Fruit fly (Drosophila melanogaster) whole organism, prepupa: ENCODE data around the gene SdhD.

ENCODE experiments used
- Blimp-1 ChIP-seq: fragments of 200-800 bp; sonication (Bioruptor generic); optimal IDR thresholded peaks from 3 replicates; lab custom pipeline; 2017; ENCODE audit warnings: missing biosample characterization, missing genetic modification characterization, mild to moderate bottlenecking, moderate library complexity, missing genetic modification reagents
- CG10669 ChIP-seq: fragments of 200-800 bp; sonication (Bioruptor generic); optimal IDR thresholded peaks from 3 replicates; lab custom pipeline; 2018; ENCODE audit warnings: missing biosample characterization, mild to moderate bottlenecking, missing genetic modification characterization, moderate library complexity
- CG11294 ChIP-seq: fragments of 200-800 bp; sonication (Bioruptor generic); IDR thresholded peaks from 2 replicates; pipeline ENCODE4 v1.3.6; 2022; ENCODE audit warnings: missing biosample characterization, missing genetic modification characterization
- CG15336 ChIP-seq: fragments of 200-800 bp; sonication (Bioruptor generic); IDR thresholded peaks from 2 replicates; pipeline ENCODE4 v1.3.6; 2022; ENCODE audit warnings: missing biosample characterization, missing genetic modification characterization
- CG16779 ChIP-seq: fragments of 200-800 bp; sonication (Bioruptor generic); optimal IDR thresholded peaks from 3 replicates; lab custom pipeline; 2017; ENCODE audit warnings: missing biosample characterization, mild to moderate bottlenecking, missing genetic modification characterization
- CG31627 ChIP-seq: fragments of 200-800 bp; sonication (Bioruptor generic); optimal IDR thresholded peaks from 3 replicates; lab custom pipeline; 2016; ENCODE audit warnings: missing biosample characterization, missing genetic modification characterization
- CG32006 ChIP-seq: fragments of 200-800 bp; sonication (Bioruptor generic); optimal IDR thresholded peaks from 3 replicates; lab custom pipeline; 2017; ENCODE audit warnings: missing biosample characterization, mild to moderate bottlenecking, missing genetic modification characterization
- CG3919 ChIP-seq: fragments of 200-800 bp; sonication (Bioruptor generic); optimal IDR thresholded peaks from 3 replicates; lab custom pipeline; 2016; ENCODE audit warnings: missing biosample characterization, missing genetic modification characterization
- CG4318 ChIP-seq: fragments of 200-800 bp; sonication (Bioruptor generic); optimal IDR thresholded peaks from 3 replicates; lab custom pipeline; 2017; ENCODE audit warnings: missing biosample characterization, mild to moderate bottlenecking, missing genetic modification characterization
- CG6163 ChIP-seq: fragments of 200-800 bp; sonication (Bioruptor generic); IDR thresholded peaks from 3 replicates; pipeline ENCODE4 v1.3.6; 2022; ENCODE audit warnings: missing biosample characterization, missing genetic modification characterization
- CG6276 ChIP-seq: fragments of 200-800 bp; sonication (Bioruptor generic); optimal IDR thresholded peaks from 2 replicates; lab custom pipeline; 2017; ENCODE audit warnings: missing biosample characterization, mild to moderate bottlenecking, missing genetic modification characterization
- CG6792 ChIP-seq: fragments of 200-800 bp; sonication (Bioruptor generic); optimal IDR thresholded peaks from 3 replicates; lab custom pipeline; 2016; ENCODE audit warnings: missing biosample characterization, missing genetic modification characterization
- CG6808 ChIP-seq: fragments of 200-800 bp; sonication (Bioruptor generic); optimal IDR thresholded peaks from 3 replicates; lab custom pipeline; 2017; ENCODE audit warnings: missing biosample characterization, missing genetic modification characterization, mild to moderate bottlenecking, moderate library complexity, missing genetic modification reagents
- CG7368 ChIP-seq: fragments of 200-800 bp; sonication (Bioruptor generic); optimal IDR thresholded peaks from 3 replicates; lab custom pipeline; 2016; ENCODE audit warnings: missing biosample characterization, missing genetic modification characterization
- CG8119 ChIP-seq: fragments of 200-800 bp; sonication (Bioruptor generic); IDR thresholded peaks from 3 replicates; pipeline ENCODE4 v1.3.6; 2022; ENCODE audit warnings: missing biosample characterization, missing genetic modification characterization
- CG8632 ChIP-seq: fragments of 200-800 bp; sonication (Bioruptor generic); optimal IDR thresholded peaks from 3 replicates; lab custom pipeline; 2016; ENCODE audit warnings: missing biosample characterization, missing genetic modification characterization
- CG9139 ChIP-seq: fragments of 200-800 bp; sonication (Bioruptor generic); optimal IDR thresholded peaks from 3 replicates; lab custom pipeline; 2017; ENCODE audit warnings: missing biosample characterization, mild to moderate bottlenecking, missing genetic modification characterization
- Eip75B ChIP-seq: fragments of 200-800 bp; sonication (Bioruptor generic); optimal IDR thresholded peaks from 3 replicates; lab custom pipeline; 2016; ENCODE audit warnings: missing biosample characterization, missing genetic modification characterization
- Eip78C ChIP-seq: fragments of 200-800 bp; sonication (Bioruptor generic); peaks from one replicate; lab custom pipeline; 2016; ENCODE audit warnings: missing biosample characterization, missing genetic modification characterization
- Eip93F ChIP-seq: fragments of 200-800 bp; sonication (Bioruptor generic); optimal IDR thresholded peaks from 2 replicates; lab custom pipeline; 2016; ENCODE audit warnings: missing biosample characterization, mild to moderate bottlenecking, missing genetic modification characterization
- Ets21C ChIP-seq: fragments of 200-800 bp; sonication (Bioruptor generic); optimal IDR thresholded peaks from 3 replicates; lab custom pipeline; 2016; ENCODE audit warnings: missing biosample characterization, missing genetic modification characterization
- Ets96B ChIP-seq: fragments of 200-800 bp; optimal IDR thresholded peaks from 2 replicates; lab custom pipeline; 2019; ENCODE audit warnings: missing biosample characterization, mild to moderate bottlenecking, missing genetic modification characterization, moderate library complexity
- Gug ChIP-seq: fragments of 200-800 bp; sonication (Bioruptor generic); IDR thresholded peaks from 2 replicates; pipeline ENCODE4 v1.3.6; 2022; ENCODE audit warnings: missing biosample characterization, missing genetic modification characterization
- Hr38 ChIP-seq: sonication (Bioruptor generic); optimal IDR thresholded peaks from 2 replicates; lab custom pipeline; 2016; ENCODE audit warnings: missing biosample characterization, missing genetic modification characterization
- Lpt ChIP-seq: fragments of 200-800 bp; sonication (Bioruptor generic); optimal IDR thresholded peaks from 3 replicates; lab custom pipeline; 2016; ENCODE audit warnings: missing biosample characterization, missing genetic modification characterization
- OdsH ChIP-seq: fragments of 200-800 bp; sonication (Bioruptor generic); optimal IDR thresholded peaks from 3 replicates; lab custom pipeline; 2016; ENCODE audit warnings: missing biosample characterization, missing genetic modification characterization
- Smox ChIP-seq: fragments of 200-800 bp; sonication (Bioruptor generic); optimal IDR thresholded peaks from 3 replicates; lab custom pipeline; 2016; ENCODE audit warnings: missing biosample characterization, missing genetic modification characterization
- Sox102F ChIP-seq: fragments of 200-800 bp; sonication (Bioruptor generic); optimal IDR thresholded peaks from 2 replicates; lab custom pipeline; 2016; ENCODE audit warnings: missing biosample characterization, mild to moderate bottlenecking, missing genetic modification characterization
- achi ChIP-seq: fragments of 200-800 bp; sonication (Bioruptor generic); optimal IDR thresholded peaks from 3 replicates; lab custom pipeline; 2016; ENCODE audit warnings: missing biosample characterization, missing genetic modification characterization
- acj6 ChIP-seq: fragments of 200-800 bp; sonication (Bioruptor generic); optimal IDR thresholded peaks from 3 replicates; lab custom pipeline; 2016; ENCODE audit warnings: missing biosample characterization, missing genetic modification characterization
- cyc ChIP-seq: fragments of 200-800 bp; sonication (Bioruptor generic); optimal IDR thresholded peaks from 3 replicates; lab custom pipeline; 2016; ENCODE audit warnings: missing biosample characterization, missing genetic modification characterization
- dsx ChIP-seq: fragments of 200-800 bp; optimal IDR thresholded peaks from 3 replicates; lab custom pipeline; 2019; ENCODE audit warnings: missing biosample characterization, mild to moderate bottlenecking, missing genetic modification characterization, moderate library complexity; ENCODE audit not compliant: poor library complexity, severe bottlenecking
- eg ChIP-seq: fragments of 200-800 bp; sonication (Bioruptor generic); IDR thresholded peaks from 3 replicates; pipeline ENCODE4 v1.3.6; 2022; ENCODE audit warnings: missing biosample characterization, missing genetic modification characterization
- esn ChIP-seq: fragments of 200-800 bp; sonication (Bioruptor generic); optimal IDR thresholded peaks from 2 replicates; lab custom pipeline; 2016; ENCODE audit warnings: missing biosample characterization, mild to moderate bottlenecking, missing genetic modification characterization, moderate library complexity
- fd59A ChIP-seq: fragments of 200-800 bp; sonication (Bioruptor generic); optimal IDR thresholded peaks from 2 replicates; lab custom pipeline; 2017; ENCODE audit warnings: missing biosample characterization, mild to moderate bottlenecking, missing genetic modification characterization, missing genetic modification reagents
- fd85E ChIP-seq: fragments of 200-800 bp; sonication (Bioruptor generic); optimal IDR thresholded peaks from 3 replicates; lab custom pipeline; 2016; ENCODE audit warnings: missing biosample characterization, missing genetic modification characterization
- lz ChIP-seq: fragments of 200-800 bp; sonication (Bioruptor generic); optimal IDR thresholded peaks from 3 replicates; lab custom pipeline; 2016; ENCODE audit warnings: missing biosample characterization, missing genetic modification characterization
- net ChIP-seq: fragments of 200-800 bp; sonication (Bioruptor generic); optimal IDR thresholded peaks from 3 replicates; lab custom pipeline; 2016; ENCODE audit warnings: missing biosample characterization, missing genetic modification characterization
- spab ChIP-seq: fragments of 200-800 bp; sonication (Bioruptor generic); optimal IDR thresholded peaks from 2 replicates; lab custom pipeline; 2017; ENCODE audit warnings: missing biosample characterization, mild to moderate bottlenecking, missing genetic modification characterization, missing genetic modification reagents
- ss ChIP-seq, 2 experiments: fragments of 200-800 bp; sonication (Bioruptor generic); optimal IDR thresholded peaks; 2 replicates in 1 of 2; 3 replicates in 1 of 2; lab custom pipeline; 2017 to 2018; ENCODE audit warnings: mild to moderate bottlenecking in 2 of 2, missing biosample characterization in 2 of 2, missing genetic modification characterization in 2 of 2, moderate library complexity in 1 of 2
- svp ChIP-seq: fragments of 200-800 bp; sonication (Bioruptor generic); peaks from one replicate; lab custom pipeline; 2016; ENCODE audit warnings: missing biosample characterization, missing genetic modification characterization
- topi ChIP-seq: fragments of 200-800 bp; sonication (Bioruptor generic); optimal IDR thresholded peaks from 3 replicates; lab custom pipeline; 2016; ENCODE audit warnings: missing biosample characterization, missing genetic modification characterization
- vri ChIP-seq: fragments of 200-800 bp; sonication (Bioruptor generic); optimal IDR thresholded peaks from 3 replicates; lab custom pipeline; 2016; ENCODE audit warnings: missing biosample characterization, mild to moderate bottlenecking, missing genetic modification characterization

Gene SdhD

dm6 chr3R:23763622-23764273 lies 3.3 kb upstream of the SdhD start, which contains the start of gene Lsd-1 (continued):
- TF ChIP-seq ss (GFP tag; optimal IDR thresholded peaks at IDR 0.05; lab: Kevin White, UChicago): peak; percentile 81 to 82
- peak; percentile 46 for TF ChIP-seq CG10669
- TF ChIP-seq CG16779 (tag; lab: Kevin White, UChicago): peak; percentile 69
- no peak for TF ChIP-seq Ets21C (GFP tag; lab: Kevin White, UChicago)
- peak; percentile 71 for TF ChIP-seq CG6276 (GFP tag; lab: Kevin White, UChicago)
- peak; percentile 54 for TF ChIP-seq Ets96B
- TF ChIP-seq net (GFP tag; lab: Kevin White, UChicago): peak; percentile 64
- TF ChIP-seq spab (GFP tag; lab: Kevin White, UChicago): peak; percentile 51
- TF ChIP-seq esn (GFP tag; lab: Kevin White, UChicago): peak; percentile 31
- TF ChIP-seq CG32006: peak; percentile 54

- TF ChIP-seq svp (GFP tag; lab: Kevin White, UChicago) (peak; percentile 33), CG3919 (GFP tag; lab: Kevin White, UChicago) (peak; percentile 17), CG9139 (GFP tag; lab: Kevin White, UChicago) (no peak), dsx (GFP tag; lab: Kevin White, UChicago) (no peak), CG6163 (GFP tag; lab: Robert Waterston, UW) (peak; percentile 24; the same call in 2 of the 3 replicates), vri (peak; percentile 18)
These were observed 2.6 kb upstream of the SdhD start, which contains the start of gene udt for dm6 chr3R:23763015-23763414. Gene udt, minus strand, starts transcription at chr3R:23763263.

- TF ChIP-seq CG32006: peak; percentile 100
- TF ChIP-seq CG8632 (GFP tag; lab: Kevin White, UChicago): peak; percentile 99
- TF ChIP-seq Blimp-1 (GFP tag; lab: Kevin White, UChicago): peak; percentile 94
- TF ChIP-seq vri: peak; percentile 97
- peak; percentile 99 for TF ChIP-seq acj6 (GFP tag; lab: Kevin White, UChicago)
- TF ChIP-seq CG7368: peak; percentile 97
- peak; percentile 99 for TF ChIP-seq cyc (GFP tag; lab: Kevin White, UChicago)
- TF ChIP-seq eg (GFP tag; lab: Robert Waterston, UW): peak; percentile 94
- peak; percentile 99 for TF ChIP-seq spab (GFP tag; lab: Kevin White, UChicago)
- peak; percentile 99 for TF ChIP-seq CG3919 (GFP tag; lab: Kevin White, UChicago)
- TF ChIP-seq lz (GFP tag; lab: Kevin White, UChicago): peak; percentile 99
- TF ChIP-seq CG15336 (GFP tag; lab: Robert Waterston, UW): peak; percentile 97
- peak; percentile 99 for TF ChIP-seq fd59A
- TF ChIP-seq Lpt (GFP tag; lab: Kevin White, UChicago): peak; percentile 98
- peak; percentile 98 for TF ChIP-seq CG6792 (GFP tag; lab: Kevin White, UChicago)
- TF ChIP-seq fd85E (GFP tag; lab: Kevin White, UChicago): peak; percentile 95
- peak; percentile 99 for TF ChIP-seq Eip75B (GFP tag; lab: Kevin White, UChicago)
- TF ChIP-seq Sox102F: peak; percentile 99
- peak; percentile 98 for TF ChIP-seq achi (GFP tag; lab: Kevin White, UChicago)
- TF ChIP-seq Hr38 (GFP tag; lab: Kevin White, UChicago): peak; percentile 68
- TF ChIP-seq CG6808: peak; percentile 98
- TF ChIP-seq CG9139 (GFP tag; lab: Kevin White, UChicago): peak; percentile 96
- peak; percentile 96 for TF ChIP-seq Gug (GFP tag; lab: Robert Waterston, UW)
- TF ChIP-seq CG11294 (GFP tag; lab: Robert Waterston, UW): peak; percentile 95
- peak; percentile 100 for TF ChIP-seq Eip78C
- peak; percentile 99 for TF ChIP-seq topi
- peak; percentile 98 for TF ChIP-seq Ets21C (GFP tag; lab: Kevin White, UChicago)
- peak; percentile 99 for TF ChIP-seq CG4318 (GFP tag; lab: Kevin White, UChicago)
- peak; percentile 98 for TF ChIP-seq Ets96B
- TF ChIP-seq CG10669: peak; percentile 99
- peak; percentile 93 for TF ChIP-seq CG6163 (GFP tag; lab: Robert Waterston, UW)
- TF ChIP-seq Smox (GFP tag; lab: Kevin White, UChicago): peak; percentile 99
- TF ChIP-seq Eip93F (GFP tag; lab: Kevin White, UChicago): peak; percentile 94
- peak; percentile 96 for TF ChIP-seq dsx (GFP tag; lab: Kevin White, UChicago)
- TF ChIP-seq CG31627: peak; percentile 99
- peak; percentile 97 for TF ChIP-seq CG8119
- peak; percentile 99 for TF ChIP-seq OdsH (GFP tag; lab: Kevin White, UChicago)
These were observed 2.3 kb downstream of the SdhD start, which contains the start of the genes PTPMT1 and Hrd3 for dm6 chr3R:23757912-23758607. Gene PTPMT1, plus strand, starts transcription at chr3R:23758339. Gene Hrd3, minus strand, starts transcription at chr3R:23758557.
